In the genomic region with DNA sequence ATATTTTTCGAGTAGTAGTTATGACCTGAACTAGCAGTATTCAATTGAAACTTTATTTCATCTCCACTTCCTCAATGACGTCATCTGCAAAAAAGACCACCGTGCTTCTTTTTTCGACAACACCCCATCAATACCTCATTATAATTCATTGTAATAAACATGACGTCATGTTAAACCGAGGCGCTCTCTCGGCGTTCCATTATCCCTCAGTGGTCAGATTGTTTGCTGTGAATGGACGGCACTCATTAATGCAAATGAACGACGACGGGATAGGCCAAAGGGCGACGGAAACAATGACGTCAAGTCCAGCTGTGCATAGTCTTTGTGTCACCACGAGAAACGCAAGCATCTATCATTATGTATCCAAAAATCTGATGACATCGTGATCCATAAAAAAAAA, we compare ENCODE assay signal across 4 worm cellular contexts.
TF ChIP-seq lines count a peak whose summit lies in the region.

No protein-coding gene starts in this region.

TF ChIP-seq in whole organism, L2 larva, 48 proteins besides CTCF, POLR2A, EP300 and RAD21:
- TF ChIP-seq unc-39 (tag; optimal IDR thresholded peaks at IDR 0.05; lab: Kevin White, UChicago): no peak
- no peak for TF ChIP-seq nhr-12 (tag; optimal IDR thresholded peaks at IDR 0.05; lab: Kevin White, UChicago)
- TF ChIP-seq C34F6.9 (tag; optimal IDR thresholded peaks at IDR 0.05; lab: Kevin White, UChicago): peak; percentile 5
- peak; percentile 2 for TF ChIP-seq sma-9 (GFP tag; optimal IDR thresholded peaks at IDR 0.05; lab: Kevin White, UChicago)
- no peak for TF ChIP-seq sma-9 (tag; optimal IDR thresholded peaks at IDR 0.05; lab: Kevin White, UChicago)
- TF ChIP-seq sma-3 (GFP tag; optimal IDR thresholded peaks at IDR 0.05; lab: Kevin White, UChicago): no peak
- no peak for TF ChIP-seq unc-55 (GFP tag; optimal IDR thresholded peaks at IDR 0.05; lab: Kevin White, UChicago)
- TF ChIP-seq nhr-237 (tag; optimal IDR thresholded peaks at IDR 0.05; lab: Kevin White, UChicago): no peak
- peak; percentile 30 for TF ChIP-seq F13H6.1 (tag; optimal IDR thresholded peaks at IDR 0.05; lab: Kevin White, UChicago)
- no peak for TF ChIP-seq ama-1 (optimal IDR thresholded peaks at IDR 0.05; lab: Kevin White, UChicago)
- no peak for TF ChIP-seq nhr-23 (tag; optimal IDR thresholded peaks at IDR 0.05; lab: Kevin White, UChicago)
- peak; percentile 43 for TF ChIP-seq lin-39 (tag; optimal IDR thresholded peaks at IDR 0.05; lab: Kevin White, UChicago)
- no peak for TF ChIP-seq lin-13 (GFP tag; optimal IDR thresholded peaks at IDR 0.05; lab: Kevin White, UChicago)

TF ChIP-seq in whole organism, L4 larva, 104 proteins besides CTCF, POLR2A, EP300 and RAD21:
- TF ChIP-seq mes-2 (tag; optimal IDR thresholded peaks at IDR 0.05; lab: Kevin White, UChicago; ENCODE audit: poor library complexity, severe bottlenecking) (peak; percentile 49), aha-1 (tag; lab: Kevin White, UChicago) (peak; percentile 80), rbr-2 (tag; optimal IDR thresholded peaks at IDR 0.05; lab: Kevin White, UChicago) (peak; percentile 2), nhr-6 (tag; optimal IDR thresholded peaks at IDR 0.05; lab: Kevin White, UChicago) (peak; percentile 13), mxl-3 (GFP tag; optimal IDR thresholded peaks at IDR 0.05; lab: Kevin White, UChicago) (no peak)
TF ChIP-seq in whole organism, L4 larva: peak in this region for 4.

TF ChIP-seq in whole organism, late embryonic, 69 proteins besides CTCF, POLR2A, EP300 and RAD21:
- TF ChIP-seq ceh-6 (GFP tag; optimal IDR thresholded peaks at IDR 0.05; lab: Kevin White, UChicago): peak; percentile 67
- TF ChIP-seq elt-4 (tag; optimal IDR thresholded peaks at IDR 0.05; lab: Kevin White, UChicago): no peak
- peak; percentile 30 for TF ChIP-seq hlh-30 (tag; optimal IDR thresholded peaks at IDR 0.05; lab: Kevin White, UChicago; ENCODE audit: insufficient read depth)
- TF ChIP-seq pha-4 (tag; optimal IDR thresholded peaks at IDR 0.05; lab: Kevin White, UChicago): no peak
- peak; percentile 56 for TF ChIP-seq unc-42 (tag; optimal IDR thresholded peaks at IDR 0.05; lab: Kevin White, UChicago)
- no peak for TF ChIP-seq ceh-2 (tag; optimal IDR thresholded peaks at IDR 0.05; lab: Kevin White, UChicago)
- TF ChIP-seq pha-2 (tag; optimal IDR thresholded peaks at IDR 0.05; lab: Kevin White, UChicago): peak; percentile 32
- no peak for TF ChIP-seq sdc-2 (tag; optimal IDR thresholded peaks at IDR 0.05; lab: Kevin White, UChicago)
- TF ChIP-seq T23F11.4 (GFP tag; optimal IDR thresholded peaks at IDR 0.05; lab: Kevin White, UChicago): no peak
- no peak for TF ChIP-seq fkh-6 (tag; optimal IDR thresholded peaks at IDR 0.05; lab: Kevin White, UChicago)
- TF ChIP-seq Y22D7AL.16 (tag; optimal IDR thresholded peaks at IDR 0.05; lab: Kevin White, UChicago): no peak
- no peak for TF ChIP-seq ahr-1 (tag; optimal IDR thresholded peaks at IDR 0.05; lab: Kevin White, UChicago)
- TF ChIP-seq nfya-1 (tag; optimal IDR thresholded peaks at IDR 0.05; lab: Kevin White, UChicago): peak; percentile 71
- no peak for TF ChIP-seq ceh-9 (tag; optimal IDR thresholded peaks at IDR 0.05; lab: Kevin White, UChicago)
- no peak for TF ChIP-seq zip-5 (tag; optimal IDR thresholded peaks at IDR 0.05; lab: Kevin White, UChicago)
- TF ChIP-seq fax-1 (tag; optimal IDR thresholded peaks at IDR 0.05; lab: Kevin White, UChicago): no peak
- TF ChIP-seq madf-2 (tag; optimal IDR thresholded peaks at IDR 0.05; lab: Kevin White, UChicago): no peak
- no peak for TF ChIP-seq gmeb-2 (tag; optimal IDR thresholded peaks at IDR 0.05; lab: Kevin White, UChicago)
- no peak for TF ChIP-seq lim-6 (tag; optimal IDR thresholded peaks at IDR 0.05; lab: Kevin White, UChicago)
- peak; percentile 91 for TF ChIP-seq ref-2 (tag; optimal IDR thresholded peaks at IDR 0.05; lab: Kevin White, UChicago)
- TF ChIP-seq hlh-15 (tag; optimal IDR thresholded peaks at IDR 0.05; lab: Kevin White, UChicago): no peak
- peak; percentile 84 for TF ChIP-seq tbx-2 (tag; optimal IDR thresholded peaks at IDR 0.05; lab: Kevin White, UChicago)
- peak; percentile 23 for TF ChIP-seq eyg-1 (tag; optimal IDR thresholded peaks at IDR 0.05; lab: Kevin White, UChicago)
- TF ChIP-seq ceh-31 (tag; optimal IDR thresholded peaks at IDR 0.05; lab: Kevin White, UChicago): peak; percentile 93
- peak; percentile 65 for TF ChIP-seq ttx-3 (tag; optimal IDR thresholded peaks at IDR 0.05; lab: Kevin White, UChicago)
- TF ChIP-seq unc-55 (GFP tag; optimal IDR thresholded peaks at IDR 0.05; lab: Kevin White, UChicago): peak; percentile 96
- TF ChIP-seq ceh-24 (tag; optimal IDR thresholded peaks at IDR 0.05; lab: Kevin White, UChicago): no peak
- TF ChIP-seq sox-2 (GFP tag; IDR thresholded peaks at IDR 0.05; lab: Robert Waterston, UW): peak; percentile 94

TF ChIP-seq in whole organism, mixed stage, embryonic, 35 proteins besides CTCF, POLR2A, EP300 and RAD21:
- TF ChIP-seq elt-1 (tag; optimal IDR thresholded peaks at IDR 0.05; lab: Kevin White, UChicago; ENCODE audit: borderline replicate concordance, insufficient read depth) (no peak), lin-13 (tag; optimal IDR thresholded peaks at IDR 0.05; lab: Kevin White, UChicago) (peak; percentile 82), ztf-11 (tag; optimal IDR thresholded peaks at IDR 0.05; lab: Kevin White, UChicago) (peak; percentile 78), ham-2 (GFP tag; optimal IDR thresholded peaks at IDR 0.05; lab: Kevin White, UChicago) (peak; percentile 75), ces-1 (GFP tag; optimal IDR thresholded peaks at IDR 0.05; lab: Kevin White, UChicago) (peak; percentile 72), flh-1 (GFP tag; optimal IDR thresholded peaks at IDR 0.05; lab: Kevin White, UChicago) (no peak), hlh-1 (tag; optimal IDR thresholded peaks at IDR 0.05; lab: Kevin White, UChicago) (peak; percentile 43), mls-2 (tag; optimal IDR thresholded peaks at IDR 0.05; lab: Kevin White, UChicago) (peak; percentile 95), cnd-1 (tag; optimal IDR thresholded peaks at IDR 0.05; lab: Kevin White, UChicago) (peak; percentile 90), unc-62 (GFP tag; optimal IDR thresholded peaks at IDR 0.05; lab: Kevin White, UChicago) (peak; percentile 96), nhr-76 (tag; optimal IDR thresholded peaks at IDR 0.05; lab: Kevin White, UChicago) (no peak), zip-8 (tag; optimal IDR thresholded peaks at IDR 0.05; lab: Kevin White, UChicago) (peak; percentile 79), bed-3 (GFP tag; optimal IDR thresholded peaks at IDR 0.05; lab: Kevin White, UChicago) (peak; percentile 19), drap-1 (GFP tag; optimal IDR thresholded peaks at IDR 0.05; lab: Kevin White, UChicago) (peak; percentile 35), lsy-2 (tag; optimal IDR thresholded peaks at IDR 0.05; lab: Kevin White, UChicago) (no peak), mab-5 (tag; optimal IDR thresholded peaks at IDR 0.05; lab: Kevin White, UChicago) (no peak), tbx-8 (GFP tag; optimal IDR thresholded peaks at IDR 0.05; lab: Kevin White, UChicago) (no peak), nhr-237 (tag; optimal IDR thresholded peaks at IDR 0.05; lab: Kevin White, UChicago) (no peak), blmp-1 (tag; optimal IDR thresholded peaks at IDR 0.05; lab: Kevin White, UChicago) (no peak), ceh-39 (tag; optimal IDR thresholded peaks at IDR 0.05; lab: Kevin White, UChicago) (no peak), mep-1 (tag; optimal IDR thresholded peaks at IDR 0.05; lab: Kevin White, UChicago) (peak; percentile 86), sem-2 (GFP tag; optimal IDR thresholded peaks at IDR 0.05; lab: Kevin White, UChicago) (no peak), nhr-2 (tag; optimal IDR thresholded peaks at IDR 0.05; lab: Kevin White, UChicago) (peak; percentile 78), sptf-1 (tag; optimal IDR thresholded peaks at IDR 0.05; lab: Kevin White, UChicago) (peak; percentile 82), lin-32 (GFP tag; optimal IDR thresholded peaks at IDR 0.05; lab: Kevin White, UChicago) (peak; percentile 42), ceh-83 (GFP tag; optimal IDR thresholded peaks at IDR 0.05; lab: Kevin White, UChicago) (peak; percentile 47), unc-120 (tag; optimal IDR thresholded peaks at IDR 0.05; lab: Kevin White, UChicago; ENCODE audit: poor library complexity, severe bottlenecking) (peak; percentile 1), elt-3 (tag; optimal IDR thresholded peaks at IDR 0.05; lab: Kevin White, UChicago) (no peak), snpc-4 (tag; optimal IDR thresholded peaks at IDR 0.05; lab: Kevin White, UChicago) (no peak), unc-39 (tag; optimal IDR thresholded peaks at IDR 0.05; lab: Kevin White, UChicago) (no peak), pha-4 (tag; optimal IDR thresholded peaks at IDR 0.05; lab: Kevin White, UChicago) (peak; percentile 58), nhr-12 (tag; optimal IDR thresholded peaks at IDR 0.05; lab: Kevin White, UChicago) (no peak), nhr-28 (tag; optimal IDR thresholded peaks at IDR 0.05; lab: Kevin White, UChicago) (no peak), M03D4.4 (tag; optimal IDR thresholded peaks at IDR 0.05; lab: Kevin White, UChicago) (peak; percentile 2), ceh-43 (GFP tag; optimal IDR thresholded peaks at IDR 0.05; lab: Kevin White, UChicago) (peak; percentile 79)
